Fruit fly (Drosophila melanogaster): ENCODE measurements around the gene mRpL47.

DNA sequence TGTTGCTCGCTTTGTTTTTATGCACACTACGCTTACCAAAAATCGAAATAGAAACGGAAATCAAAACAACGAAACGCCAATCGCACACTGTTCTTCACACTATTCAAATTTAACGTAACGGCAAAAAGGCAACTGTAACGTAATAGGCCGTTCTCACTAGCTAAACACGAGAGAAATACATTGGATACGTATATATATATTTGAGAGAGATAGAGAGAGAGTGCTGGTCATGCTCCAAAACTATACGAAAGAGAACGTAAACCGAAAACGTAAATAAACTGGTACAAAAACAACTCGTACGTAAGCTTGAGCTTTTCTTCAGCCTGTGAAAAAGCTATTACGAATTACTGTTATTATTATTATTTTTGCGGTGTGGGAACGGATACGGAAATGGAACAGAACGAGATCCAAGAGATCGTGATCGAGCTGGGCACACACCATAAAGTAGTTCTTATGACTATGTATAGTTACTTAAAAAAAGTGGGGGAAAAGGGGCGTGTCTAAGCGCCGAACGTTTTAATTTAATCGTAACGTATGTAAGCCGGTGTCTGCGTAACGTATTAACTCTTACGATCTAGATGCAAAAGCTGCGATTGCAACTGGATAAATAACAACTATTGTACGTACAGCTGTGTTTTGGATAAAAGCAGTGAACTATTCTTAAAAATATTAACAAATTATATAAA, 27.9 kb upstream of the mRpL47 start:
- no peak for TF ChIP-seq disco-r (GFP tag; optimal IDR thresholded peaks at IDR 0.05)
- no peak for TF ChIP-seq sc (optimal IDR thresholded peaks at IDR 0.05)
- TF ChIP-seq sc (GFP tag; optimal IDR thresholded peaks at IDR 0.05), result no peak
- no peak for TF ChIP-seq CG18599 (GFP tag; optimal IDR thresholded peaks at IDR 0.05)
- no peak for TF ChIP-seq CG10431 (GFP tag; optimal IDR thresholded peaks at IDR 0.05)
- no peak for TF ChIP-seq tx (GFP tag; optimal IDR thresholded peaks at IDR 0.05)
- TF ChIP-seq usp (GFP tag; optimal IDR thresholded peaks at IDR 0.05), result no peak
- TF ChIP-seq lov (optimal IDR thresholded peaks at IDR 0.05), result no peak
- TF ChIP-seq lov (GFP tag; IDR thresholded peaks at IDR 0.05), result no peak
- TF ChIP-seq pan (optimal IDR thresholded peaks at IDR 0.05), result no peak
- TF ChIP-seq pan (GFP tag; optimal IDR thresholded peaks at IDR 0.05 in 1 of 2, IDR thresholded peaks at IDR 0.05 in 1 of 2), result no peak
- no peak for TF ChIP-seq onecut (GFP tag; IDR thresholded peaks at IDR 0.05)
- no peak for TF ChIP-seq dmrt11E (tag; optimal IDR thresholded peaks at IDR 0.05)
- TF ChIP-seq CG13287 (GFP tag; IDR thresholded peaks at IDR 0.05; ENCODE audit: partially characterized antibody), result no peak
- TF ChIP-seq Meics (GFP tag; optimal IDR thresholded peaks at IDR 0.05), result no peak
